Worm (Caenorhabditis elegans): ENCODE results near the gene fan-1.
"Not testable (repeated sequence)": the region's sequence is repeated elsewhere in the genome, so short reads cannot be mapped to it uniquely, and the experiment has no call there.

DNA sequence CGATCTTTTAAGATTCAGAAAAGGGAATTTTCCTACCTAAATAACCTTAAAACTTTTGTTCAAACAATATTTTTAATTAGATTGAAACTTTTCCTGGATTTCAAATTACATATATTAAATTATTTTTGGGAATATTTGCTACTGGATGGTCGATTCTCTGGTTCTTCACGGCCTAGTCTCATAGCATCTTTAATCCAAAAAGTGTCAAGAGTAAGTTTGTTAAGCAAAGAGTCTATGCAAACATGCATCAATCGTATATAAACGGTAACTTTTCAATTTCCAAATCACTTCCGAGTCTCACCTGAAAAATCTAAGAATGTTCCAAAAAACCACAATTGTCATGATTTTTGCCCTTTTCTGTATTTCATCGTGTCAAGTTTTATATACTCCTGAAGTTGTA, 49.4 kb downstream of the fan-1 start, which contains the start of gene nspb-4:
- not testable (repeated sequence) for TF ChIP-seq nhr-237 (tag; optimal IDR thresholded peaks at IDR 0.05); nhr-43 (tag; optimal IDR thresholded peaks at IDR 0.05; ENCODE audit: poor library complexity, severe bottlenecking); lin-39 (tag; optimal IDR thresholded peaks at IDR 0.05); nhr-25 (tag; optimal IDR thresholded peaks at IDR 0.05); elt-3 (tag; optimal IDR thresholded peaks at IDR 0.05); ztf-11 (tag; optimal IDR thresholded peaks at IDR 0.05); aly-2 (tag; optimal IDR thresholded peaks at IDR 0.05); snpc-4 (tag; optimal IDR thresholded peaks at IDR 0.05)
